Fruit fly (Drosophila melanogaster) Kc167 (cell line): ENCODE data around the gene pygo.

Source experiments
- h ChIP-seq: fragments of >200 bp; optimal IDR thresholded peaks from 3 replicates; lab custom pipeline; 2018; ENCODE audit warnings: missing external identifiers
- insv ChIP-seq: fragments of >200 bp; optimal IDR thresholded peaks from 3 replicates; lab custom pipeline; 2018; ENCODE audit warnings: missing external identifiers
- psq ChIP-seq: fragments of >200 bp; optimal IDR thresholded peaks from 2 replicates; lab custom pipeline; 2017; ENCODE audit warnings: missing external identifiers
- ttk ChIP-seq: sonication (Bioruptor generic); optimal IDR thresholded peaks from 2 replicates; lab custom pipeline; 2017; ENCODE audit warnings: missing external identifiers

DNA sequence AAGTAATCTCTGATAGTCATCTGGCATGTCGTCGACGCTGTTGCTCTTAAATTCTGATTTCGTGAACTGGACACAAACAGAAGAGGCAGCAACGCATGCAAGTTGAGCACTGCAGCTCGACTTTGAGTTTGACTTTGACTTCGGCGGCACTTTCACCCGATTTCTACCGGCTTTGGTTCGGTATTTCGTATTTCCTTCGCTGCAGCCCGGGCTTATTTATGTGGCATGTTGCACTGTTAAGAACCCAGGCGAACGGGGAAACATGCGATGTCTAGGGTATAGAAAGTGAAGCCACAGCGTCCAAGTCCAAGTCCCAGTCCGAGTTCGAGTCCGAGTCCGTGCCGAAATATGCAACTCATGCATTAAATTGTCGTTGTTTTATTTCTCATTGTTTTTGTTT, 16.3 kb downstream of the pygo start:
- TF ChIP-seq ttk (lab: Kevin White, UChicago) (no peak), insv (lab: Kevin White, UChicago) (no peak), psq (lab: Kevin White, UChicago) (no peak), h (no peak)
